Fruit fly (Drosophila melanogaster): ENCODE results near the gene CG46320.

The CG46320 gene

dm6 chr3L:5793967-5794366 lies 130.0 kb downstream of the CG46320 start, which contains the start of gene Bre1 (continued):
- peak in 1 of 2 experiments; percentile 43 for TF ChIP-seq Pdp1 (GFP tag; optimal IDR thresholded peaks at IDR 0.05)
- TF ChIP-seq hbn (GFP tag; IDR thresholded peaks at IDR 0.05; ENCODE audit: partially characterized antibody) = peak; percentile 78
- TF ChIP-seq zen2 (GFP tag; IDR thresholded peaks at IDR 0.05; ENCODE audit: partially characterized antibody) = peak; percentile 58; the same call in 2 of the 3 replicates
- TF ChIP-seq CG42726 (GFP tag; IDR thresholded peaks at IDR 0.05; ENCODE audit: partially characterized antibody) = peak; percentile 34; the same call in 1 of the 2 replicates
- peak; percentile 33 for TF ChIP-seq dm (GFP tag; optimal IDR thresholded peaks at IDR 0.05)

- TF ChIP-seq Nf-YC (tag; optimal IDR thresholded peaks at IDR 0.05) (no peak), sqz (GFP tag; optimal IDR thresholded peaks at IDR 0.05) (no peak), zen2 (GFP tag; IDR thresholded peaks at IDR 0.05; ENCODE audit: partially characterized antibody) (no peak), yki (optimal IDR thresholded peaks at IDR 0.05) (no peak), CG14014 (GFP tag; IDR thresholded peaks at IDR 0.05) (no peak), gsb-n (tag; optimal IDR thresholded peaks at IDR 0.05) (no peak), psq (GFP tag; optimal IDR thresholded peaks at IDR 0.05) (no peak), Tbp (GFP tag; optimal IDR thresholded peaks at IDR 0.05) (no peak), MBD-R2 (GFP tag; IDR thresholded peaks at IDR 0.05) (no peak), dpn (GFP tag; optimal IDR thresholded peaks at IDR 0.05) (no peak), Vsx1 (GFP tag; optimal IDR thresholded peaks at IDR 0.05) (no peak), CG7556 (GFP tag; optimal IDR thresholded peaks at IDR 0.05) (no peak), Blimp-1 (GFP tag; optimal IDR thresholded peaks at IDR 0.05) (no peak), CG3065 (GFP tag; optimal IDR thresholded peaks at IDR 0.05) (no peak), unc-4 (GFP tag; IDR thresholded peaks at IDR 0.05; ENCODE audit: partially characterized antibody) (no peak), CG17829 (tag; optimal IDR thresholded peaks at IDR 0.05) (no peak), Fer1 (GFP tag; optimal IDR thresholded peaks at IDR 0.05) (no peak), nau (GFP tag; optimal IDR thresholded peaks at IDR 0.05) (no peak), CG11560 (tag; IDR thresholded peaks at IDR 0.05) (0 out of 3 replicates have a peak, but pooled peaks have one; percentile 23), pnt (GFP tag; optimal IDR thresholded peaks at IDR 0.05) (no peak), jumu (GFP tag; optimal IDR thresholded peaks at IDR 0.05) (no peak), Sry-β (GFP tag; optimal IDR thresholded peaks at IDR 0.05) (no peak), sd (tag; optimal IDR thresholded peaks at IDR 0.05) (no peak), CG10462 (GFP tag; optimal IDR thresholded peaks at IDR 0.05) (no peak), Optix (GFP tag; IDR thresholded peaks at IDR 0.05) (no peak), CG16863 (GFP tag; optimal IDR thresholded peaks at IDR 0.05) (no peak), lab (GFP tag; optimal IDR thresholded peaks at IDR 0.05) (no peak), CG1529 (GFP tag; optimal IDR thresholded peaks at IDR 0.05) (no peak), zfh1 (GFP tag; IDR thresholded peaks at IDR 0.05) (0 out of 3 replicates have a peak, but pooled peaks have one; percentile 25), CG14050 (GFP tag; IDR thresholded peaks at IDR 0.05) (peak; percentile 10; the same call in 1 of the 3 replicates), bsh (GFP tag; optimal IDR thresholded peaks at IDR 0.05) (peak in 1 of 2 experiments; percentile 19), Dfd (GFP tag; optimal IDR thresholded peaks at IDR 0.05) (no peak), Dref (GFP tag; IDR thresholded peaks at IDR 0.05) (no peak), zf30C (GFP tag; optimal IDR thresholded peaks at IDR 0.05) (no peak), CG10431 (GFP tag; optimal IDR thresholded peaks at IDR 0.05) (no peak), gem (tag; optimal IDR thresholded peaks at IDR 0.05) (no peak), sim (GFP tag; IDR thresholded peaks at IDR 0.05) (no peak), Mes4 (GFP tag; optimal IDR thresholded peaks at IDR 0.05) (no peak), dm (GFP tag; optimal IDR thresholded peaks at IDR 0.05) (no peak), CG15073 (GFP tag; optimal IDR thresholded peaks at IDR 0.05) (no peak), CG12769 (tag; optimal IDR thresholded peaks at IDR 0.05) (no peak), CG4404 (GFP tag; IDR thresholded peaks at IDR 0.05) (peak; percentile 34; the same call in 1 of the 2 replicates), Usf (GFP tag; optimal IDR thresholded peaks at IDR 0.05) (no peak), CG7987 (GFP tag; optimal IDR thresholded peaks at IDR 0.05) (no peak), CG8290 (GFP tag; optimal IDR thresholded peaks at IDR 0.05) (no peak), CG8290 (tag; optimal IDR thresholded peaks at IDR 0.05) (no peak)
These were observed 132.6 kb downstream of the CG46320 start, which contains the start of gene Tektin-C for dm6 chr3L:5796493-5796998. Gene Tektin-C (minus strand): TSS chr3L:5796543.
